Fruit fly (Drosophila melanogaster): ENCODE data around the gene CG31689.

CG31689 gene

DNA sequence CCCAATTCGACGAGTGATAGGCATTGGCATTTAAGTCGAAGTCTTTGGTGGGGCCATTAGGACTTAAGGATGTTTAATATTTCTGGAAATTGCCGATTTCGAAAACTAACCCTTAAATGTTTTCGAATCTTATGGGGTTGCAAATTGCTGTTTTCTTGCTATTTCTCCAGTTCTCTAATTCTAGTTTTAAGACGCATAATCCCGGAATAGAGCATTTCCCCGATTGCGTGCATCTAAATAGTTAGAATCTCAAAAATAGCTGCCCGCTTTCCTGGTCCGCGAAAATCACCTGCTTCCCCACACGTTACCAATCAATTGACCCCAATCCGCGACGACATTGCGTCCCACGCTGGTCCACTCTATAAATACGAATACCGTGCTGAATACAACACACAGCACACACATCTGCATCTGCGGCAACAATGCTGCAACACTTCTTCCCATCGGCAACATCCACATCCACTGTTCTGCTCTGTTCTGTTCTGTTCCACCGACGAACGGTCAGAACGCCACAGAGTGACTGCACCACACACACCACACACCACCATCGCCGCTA is 26.5 kb downstream of the CG31689 start, which contains the start of gene Bacc (continued):
- TF ChIP-seq CG2875 (GFP tag; optimal IDR thresholded peaks at IDR 0.05): peak; percentile 79
- TF ChIP-seq dysf (GFP tag; IDR thresholded peaks at IDR 0.05): no peak
- TF ChIP-seq CG5245 (GFP tag; optimal IDR thresholded peaks at IDR 0.05): peak; percentile 74
- no peak for TF ChIP-seq seq (GFP tag; IDR thresholded peaks at IDR 0.05)
- peak; percentile 16 for TF ChIP-seq trem (tag; optimal IDR thresholded peaks at IDR 0.05)
- TF ChIP-seq CG3407 (GFP tag; optimal IDR thresholded peaks at IDR 0.05): peak; percentile 70
- no peak for TF ChIP-seq exex (tag; optimal IDR thresholded peaks at IDR 0.05)
- TF ChIP-seq CG6765 (GFP tag; optimal IDR thresholded peaks at IDR 0.05): peak; percentile 73
- TF ChIP-seq CG13123 (GFP tag; optimal IDR thresholded peaks at IDR 0.05): peak; percentile 80
- no peak for TF ChIP-seq Adf1 (GFP tag; IDR thresholded peaks at IDR 0.05)
- peak; percentile 92 for TF ChIP-seq CG18619 (GFP tag; optimal IDR thresholded peaks at IDR 0.05)
- peak; percentile 94 for TF ChIP-seq Meics (GFP tag; optimal IDR thresholded peaks at IDR 0.05)
- TF ChIP-seq oc (tag; optimal IDR thresholded peaks at IDR 0.05): peak; percentile 55
- no peak for TF ChIP-seq fd102C (GFP tag; optimal IDR thresholded peaks at IDR 0.05)
- no peak for TF ChIP-seq Ets97D (GFP tag; optimal IDR thresholded peaks at IDR 0.05)
- TF ChIP-seq CG15269 (tag; optimal IDR thresholded peaks at IDR 0.05): peak; percentile 92
- no peak for TF ChIP-seq Doc3 (GFP tag; IDR thresholded peaks at IDR 0.05; ENCODE audit: partially characterized antibody)
- peak; percentile 61 for TF ChIP-seq MTF-1 (GFP tag; optimal IDR thresholded peaks at IDR 0.05; ENCODE audit: borderline replicate concordance)
- TF ChIP-seq Sox102F (GFP tag; optimal IDR thresholded peaks at IDR 0.05): peak; percentile 88
- no peak for TF ChIP-seq gfzf (GFP tag; optimal IDR thresholded peaks at IDR 0.05)
- TF ChIP-seq sim (GFP tag; IDR thresholded peaks at IDR 0.05): no peak
- peak; percentile 50 for TF ChIP-seq kni (GFP tag; optimal IDR thresholded peaks at IDR 0.05)
- TF ChIP-seq crol (GFP tag; IDR thresholded peaks at IDR 0.05): no peak
- TF ChIP-seq so (GFP tag; IDR thresholded peaks at IDR 0.05): no peak
- no peak for TF ChIP-seq rib (GFP tag; IDR thresholded peaks at IDR 0.05)
- TF ChIP-seq Xbp1 (GFP tag; optimal IDR thresholded peaks at IDR 0.05): peak; percentile 73
- TF ChIP-seq z (GFP tag; IDR thresholded peaks at IDR 0.05): no peak
- TF ChIP-seq Fer2 (tag; optimal IDR thresholded peaks at IDR 0.05): peak; percentile 70
- no peak for TF ChIP-seq Dp (GFP tag; optimal IDR thresholded peaks at IDR 0.05)
- TF ChIP-seq stwl (tag; optimal IDR thresholded peaks at IDR 0.05): no peak
- peak; percentile 83 for TF ChIP-seq ATbp (GFP tag; optimal IDR thresholded peaks at IDR 0.05)
- peak; percentile 93 for TF ChIP-seq Oli (tag; optimal IDR thresholded peaks at IDR 0.05)
- TF ChIP-seq yki (optimal IDR thresholded peaks at IDR 0.05): no peak
- TF ChIP-seq CG12299 (tag; optimal IDR thresholded peaks at IDR 0.05): peak; percentile 86
- no peak for TF ChIP-seq CG4707 (GFP tag; optimal IDR thresholded peaks at IDR 0.05)
- TF ChIP-seq CG3163 (GFP tag; optimal IDR thresholded peaks at IDR 0.05): peak; percentile 67
- TF ChIP-seq CG13424 (tag; optimal IDR thresholded peaks at IDR 0.05): peak; percentile 90
- no peak for TF ChIP-seq CkIIα-i1 (GFP tag; IDR thresholded peaks at IDR 0.05)
- peak; percentile 73 for TF ChIP-seq emc (GFP tag; optimal IDR thresholded peaks at IDR 0.05)
- peak; percentile 90 for TF ChIP-seq CG9437 (GFP tag; optimal IDR thresholded peaks at IDR 0.05)
- no peak for TF ChIP-seq CG3726 (GFP tag; IDR thresholded peaks at IDR 0.05)
- TF ChIP-seq hb (GFP tag; IDR thresholded peaks at IDR 0.05; ENCODE audit: partially characterized antibody): no peak
- no peak for TF ChIP-seq CG7963 (GFP tag; IDR thresholded peaks at IDR 0.05; ENCODE audit: partially characterized antibody)
- TF ChIP-seq Dref (GFP tag; IDR thresholded peaks at IDR 0.05): no peak
- peak; percentile 80 for TF ChIP-seq cwo (GFP tag; optimal IDR thresholded peaks at IDR 0.05)
- TF ChIP-seq Ets65A (GFP tag): peak; percentile 96
- TF ChIP-seq jing (GFP tag; optimal IDR thresholded peaks at IDR 0.05): peak; percentile 73
- peak; percentile 60 for TF ChIP-seq tup (GFP tag; optimal IDR thresholded peaks at IDR 0.05)
- TF ChIP-seq CG2889 (GFP tag; IDR thresholded peaks at IDR 0.05): no peak
- TF ChIP-seq Gug (GFP tag; IDR thresholded peaks at IDR 0.05): peak; percentile 65; the same call in 2 of the 4 replicates

Measured in whole organism, embryonic.